Fruit fly (Drosophila melanogaster): ENCODE measurements around the gene CG3436.

dm6 chr2L:153142-153541, 2.7 kb upstream of the CG3436 start, which contains the start of gene CG42399:
- TF ChIP-seq Hr39 (GFP tag; optimal IDR thresholded peaks at IDR 0.05), result no peak
- TF ChIP-seq Gug (GFP tag; IDR thresholded peaks at IDR 0.05), result no peak
- TF ChIP-seq CG1621 (tag; optimal IDR thresholded peaks at IDR 0.05), result no peak
- TF ChIP-seq CG6792 (GFP tag; optimal IDR thresholded peaks at IDR 0.05), result no peak
- TF ChIP-seq svp (GFP tag), result no peak
- no peak for TF ChIP-seq Eip93F (GFP tag; optimal IDR thresholded peaks at IDR 0.05)
- no peak for TF ChIP-seq eg (GFP tag; IDR thresholded peaks at IDR 0.05)
- TF ChIP-seq net (GFP tag; optimal IDR thresholded peaks at IDR 0.05), result no peak

All from whole organism, prepupa.